Fruit fly (Drosophila melanogaster): ENCODE results near the gene CG32026.
A peak's percentile ranks its signal among the peaks of the same experiment; 100 is the strongest.

CG32026 gene

dm6 chr3L:8822881-8823435 lies 13.3 kb upstream of the CG32026 start:
- no peak for TF ChIP-seq CG17801 (GFP tag; optimal IDR thresholded peaks at IDR 0.05; ENCODE audit: partially characterized antibody)

dm6 chr3L:8823730-8824374 lies 12.4 kb upstream of the CG32026 start:
- TF ChIP-seq CG17801 (GFP tag; optimal IDR thresholded peaks at IDR 0.05; ENCODE audit: partially characterized antibody): no peak

dm6 chr3L:8824403-8825029 lies 11.7 kb upstream of the CG32026 start:
- no peak for TF ChIP-seq CG17801 (GFP tag; optimal IDR thresholded peaks at IDR 0.05; ENCODE audit: partially characterized antibody)

dm6 chr3L:8825030-8825407 lies 11.2 kb upstream of the CG32026 start:
- no peak for TF ChIP-seq CG17801 (GFP tag; optimal IDR thresholded peaks at IDR 0.05; ENCODE audit: partially characterized antibody)

dm6 chr3L:8825560-8825959 lies 10.7 kb upstream of the CG32026 start:
- TF ChIP-seq CG17801 (GFP tag; optimal IDR thresholded peaks at IDR 0.05; ENCODE audit: partially characterized antibody): no peak

- TF ChIP-seq CG17801 (GFP tag; optimal IDR thresholded peaks at IDR 0.05; ENCODE audit: partially characterized antibody): no peak
These were observed 10.2 kb upstream of the CG32026 start for dm6 chr3L:8826038-8826437.

- TF ChIP-seq CG17801 (GFP tag; optimal IDR thresholded peaks at IDR 0.05; ENCODE audit: partially characterized antibody): peak; percentile 37
These were observed 9.0 kb upstream of the CG32026 start, which contains the start of gene dally for dm6 chr3L:8827133-8827867. TSS of gene dally (plus strand) at chr3L:8827505.

- TF ChIP-seq CG17801 (GFP tag; optimal IDR thresholded peaks at IDR 0.05; ENCODE audit: partially characterized antibody): no peak
These were observed 8.4 kb upstream of the CG32026 start for dm6 chr3L:8827868-8828159.

dm6 chr3L:8829572-8829971 lies 6.7 kb upstream of the CG32026 start:
- TF ChIP-seq CG17801 (GFP tag; optimal IDR thresholded peaks at IDR 0.05; ENCODE audit: partially characterized antibody): no peak

dm6 chr3L:8830017-8830702 lies 6.1 kb upstream of the CG32026 start:
- TF ChIP-seq CG17801 (GFP tag; optimal IDR thresholded peaks at IDR 0.05; ENCODE audit: partially characterized antibody): no peak

- TF ChIP-seq CG17801 (GFP tag; optimal IDR thresholded peaks at IDR 0.05; ENCODE audit: partially characterized antibody): no peak
These were observed 5.3 kb upstream of the CG32026 start for dm6 chr3L:8830954-8831353.

- TF ChIP-seq CG17801 (GFP tag; optimal IDR thresholded peaks at IDR 0.05; ENCODE audit: partially characterized antibody): no peak
These were observed 3.4 kb upstream of the CG32026 start for dm6 chr3L:8832737-8833466.

- no peak for TF ChIP-seq CG17801 (GFP tag; optimal IDR thresholded peaks at IDR 0.05; ENCODE audit: partially characterized antibody)
These were observed 2.8 kb upstream of the CG32026 start for dm6 chr3L:8833467-8833802.

- TF ChIP-seq CG17801 (GFP tag; optimal IDR thresholded peaks at IDR 0.05; ENCODE audit: partially characterized antibody): no peak
These were observed 1.8 kb upstream of the CG32026 start for dm6 chr3L:8834486-8834885.

dm6 chr3L:8834886-8835285 lies 1.4 kb upstream of the CG32026 start:
- TF ChIP-seq CG17801 (GFP tag; optimal IDR thresholded peaks at IDR 0.05; ENCODE audit: partially characterized antibody): no peak

Data from ovary, adult (tissue).